Worm (Caenorhabditis elegans) whole organism, L4 larva: ENCODE data around the gene best-7.
"Not testable (repeated sequence)": the region's sequence is repeated elsewhere in the genome, so short reads cannot be mapped to it uniquely, and the experiment has no call there.

Experiments
- T26A8.4 ChIP-seq: fragments of 200-800 bp; sonication (Bioruptor generic); IDR thresholded peaks from 2 replicates; pipeline ENCODE4 v1.3.6; 2022; ENCODE audit warnings: missing genetic modification characterization, missing compliant biosample characterization
- aha-1 ChIP-seq: fragments of 150-350 bp; peaks from one replicate; lab custom pipeline; 2014; ENCODE audit warnings: missing biosample characterization, missing genetic modification characterization
- ama-1 ChIP-seq: fragments of 150-350 bp; optimal IDR thresholded peaks from 2 replicates; lab custom pipeline; 2014; ENCODE audit warnings: inconsistent platforms, mixed read lengths
- ceh-44 ChIP-seq: fragments of 200-800 bp; sonication (Bioruptor generic); IDR thresholded peaks from 2 replicates; pipeline ENCODE4 v1.3.6; 2022; ENCODE audit warnings: missing genetic modification reagents, missing genetic modification characterization, missing compliant biosample characterization
- ceh-82 ChIP-seq: sonication (generic microtip); optimal IDR thresholded peaks from 2 replicates; lab custom pipeline; 2017; ENCODE audit warnings: missing biosample characterization, missing genetic modification characterization
- cey-2 ChIP-seq: sonication (generic microtip); optimal IDR thresholded peaks from 3 replicates; lab custom pipeline; 2017; ENCODE audit warnings: missing genetic modification characterization, mild to moderate bottlenecking, missing compliant biosample characterization, antibody characterized with exemption, borderline replicate concordance; ENCODE audit not compliant: insufficient read depth
- daf-16 ChIP-seq, 3 experiments: sonication (generic microtip); optimal IDR thresholded peaks; 2 replicates each; lab custom pipeline; 2016 to 2017; ENCODE audit warnings: missing genetic modification characterization in 3 of 3, missing genetic modification reagents in 3 of 3, mild to moderate bottlenecking in 2 of 3, missing compliant biosample characterization in 2 of 3, missing biosample characterization in 1 of 3, moderate library complexity in 1 of 3
- dmd-6 ChIP-seq: fragments of 200-800 bp; sonication (Bioruptor generic); IDR thresholded peaks from 2 replicates; pipeline ENCODE4 v1.3.6; 2022; ENCODE audit warnings: missing genetic modification reagents, missing genetic modification characterization, missing compliant biosample characterization
- duxl-1 ChIP-seq: sonication (generic microtip); optimal IDR thresholded peaks from 2 replicates; lab custom pipeline; 2016; ENCODE audit warnings: mild to moderate bottlenecking, missing genetic modification characterization, moderate library complexity, missing compliant biosample characterization; ENCODE audit not compliant: poor library complexity
- dve-1 ChIP-seq: sonication (generic microtip); optimal IDR thresholded peaks from 2 replicates; lab custom pipeline; 2017; ENCODE audit warnings: antibody characterized with exemption, mild to moderate bottlenecking, missing genetic modification characterization, missing compliant biosample characterization; ENCODE audit not compliant: insufficient read depth
- egl-43 ChIP-seq: fragments of 200-800 bp; sonication (Bioruptor generic); IDR thresholded peaks from 2 replicates; pipeline ENCODE4 v1.3.6; 2022; ENCODE audit warnings: missing genetic modification reagents, missing genetic modification characterization, missing compliant biosample characterization
- gei-8 ChIP-seq: fragments of 200-800 bp; sonication (Bioruptor generic); optimal IDR thresholded peaks from 2 replicates; lab custom pipeline; 2018; ENCODE audit warnings: mild to moderate bottlenecking, missing genetic modification characterization, missing compliant biosample characterization
- hlh-11 ChIP-seq: fragments of 200-800 bp; sonication (Bioruptor generic); optimal IDR thresholded peaks from 2 replicates; lab custom pipeline; 2018; ENCODE audit warnings: mild to moderate bottlenecking, missing genetic modification characterization, missing compliant biosample characterization
- lim-7 ChIP-seq: fragments of 200-800 bp; sonication (Bioruptor generic); IDR thresholded peaks from 2 replicates; pipeline ENCODE4 v1.3.6; 2022; ENCODE audit warnings: missing genetic modification characterization, missing compliant biosample characterization
- lin-1 ChIP-seq: fragments of 200-800 bp; sonication (Bioruptor generic); IDR thresholded peaks from 2 replicates; pipeline ENCODE4 v1.3.6; 2022; ENCODE audit warnings: missing genetic modification reagents, missing genetic modification characterization, missing compliant biosample characterization
- madf-5 ChIP-seq, 2 experiments: fragments of 200-800 bp; sonication (Bioruptor generic); IDR thresholded peaks; 2 replicates each; pipeline ENCODE4 v1.3.6; 2022; ENCODE audit warnings: missing compliant biosample characterization in 2 of 2, missing genetic modification characterization in 2 of 2
- mdt-29 ChIP-seq: fragments of 200-800 bp; sonication (Bioruptor generic); IDR thresholded peaks from 2 replicates; pipeline ENCODE4 v1.3.6; 2022; ENCODE audit warnings: missing genetic modification reagents, missing genetic modification characterization, missing compliant biosample characterization
- mxl-3 ChIP-seq: fragments of 200-800 bp; sonication (Bioruptor generic); optimal IDR thresholded peaks from 2 replicates; lab custom pipeline; 2018; ENCODE audit warnings: mild to moderate bottlenecking, missing genetic modification characterization, missing compliant biosample characterization
- nhr-11 ChIP-seq: fragments of 150-350 bp; optimal IDR thresholded peaks from 2 replicates; lab custom pipeline; 2014; ENCODE audit warnings: missing biosample characterization, missing genetic modification characterization
- nhr-28 ChIP-seq: fragments of 150-350 bp; optimal IDR thresholded peaks from 2 replicates; lab custom pipeline; 2014; ENCODE audit warnings: missing biosample characterization, missing genetic modification characterization
- nhr-76 ChIP-seq: fragments of 150-350 bp; optimal IDR thresholded peaks from 2 replicates; lab custom pipeline; 2014; ENCODE audit warnings: missing biosample characterization, missing genetic modification characterization
- pha-4 ChIP-seq, 2 experiments: fragments of 150-350 bp in 1 of 2; fragments of 200-800 bp in 1 of 2; sonication (Bioruptor generic) in 1 of 2; IDR thresholded peaks in 1 of 2; optimal IDR thresholded peaks in 1 of 2; 2 replicates each; pipeline versions ENCODE4 v1.3.6 to Lab custom; 2014 to 2022; ENCODE audit warnings: missing genetic modification characterization in 2 of 2, missing genetic modification reagents in 2 of 2, missing biosample characterization in 1 of 2, missing compliant biosample characterization in 1 of 2
- pqm-1 ChIP-seq: sonication (generic microtip); optimal IDR thresholded peaks from 2 replicates; lab custom pipeline; 2017; ENCODE audit warnings: missing biosample characterization, missing genetic modification characterization
- set-16 ChIP-seq: fragments of 200-800 bp; sonication (Bioruptor generic); IDR thresholded peaks from 2 replicates; pipeline ENCODE4 v1.3.6; 2022; ENCODE audit warnings: missing genetic modification reagents, missing genetic modification characterization, missing compliant biosample characterization
- skn-1 ChIP-seq: fragments of 150-350 bp; optimal IDR thresholded peaks from 2 replicates; lab custom pipeline; 2014; ENCODE audit warnings: missing biosample characterization, missing genetic modification characterization
- snpc-1.2 ChIP-seq: fragments of 200-800 bp; sonication (Bioruptor generic); IDR thresholded peaks from 2 replicates; pipeline ENCODE4 v1.3.6; 2022; ENCODE audit warnings: missing genetic modification reagents, missing genetic modification characterization, missing compliant biosample characterization
- spr-1 ChIP-seq: sonication (generic microtip); optimal IDR thresholded peaks from 2 replicates; lab custom pipeline; 2016; ENCODE audit warnings: mild to moderate bottlenecking, missing genetic modification characterization, missing compliant biosample characterization
- tag-97 ChIP-seq: fragments of 200-800 bp; sonication (Bioruptor generic); IDR thresholded peaks from 2 replicates; pipeline ENCODE4 v1.3.6; 2022; ENCODE audit warnings: missing genetic modification characterization, missing compliant biosample characterization
- tra-1 ChIP-seq: fragments of 200-800 bp; sonication (Bioruptor generic); IDR thresholded peaks from 2 replicates; pipeline ENCODE4 v1.3.6; 2022; ENCODE audit warnings: missing genetic modification reagents, missing genetic modification characterization, missing compliant biosample characterization
- unc-62 ChIP-seq, 3 experiments: fragments of 150-350 bp in 1 of 3; sonication (generic microtip); optimal IDR thresholded peaks in 2 of 3; peaks in 1 of 3; 1 replicate in 1 of 3; 2 replicates in 2 of 3; lab custom pipeline; 2014 to 2017; ENCODE audit warnings: missing biosample characterization in 3 of 3, missing genetic modification characterization in 3 of 3, missing genetic modification reagents in 3 of 3, missing genotype in 1 of 3
- zfp-2 ChIP-seq: sonication (generic microtip); optimal IDR thresholded peaks from 2 replicates; lab custom pipeline; 2016; ENCODE audit warnings: mild to moderate bottlenecking, missing genetic modification characterization, missing compliant biosample characterization

best-7 gene

DNA sequence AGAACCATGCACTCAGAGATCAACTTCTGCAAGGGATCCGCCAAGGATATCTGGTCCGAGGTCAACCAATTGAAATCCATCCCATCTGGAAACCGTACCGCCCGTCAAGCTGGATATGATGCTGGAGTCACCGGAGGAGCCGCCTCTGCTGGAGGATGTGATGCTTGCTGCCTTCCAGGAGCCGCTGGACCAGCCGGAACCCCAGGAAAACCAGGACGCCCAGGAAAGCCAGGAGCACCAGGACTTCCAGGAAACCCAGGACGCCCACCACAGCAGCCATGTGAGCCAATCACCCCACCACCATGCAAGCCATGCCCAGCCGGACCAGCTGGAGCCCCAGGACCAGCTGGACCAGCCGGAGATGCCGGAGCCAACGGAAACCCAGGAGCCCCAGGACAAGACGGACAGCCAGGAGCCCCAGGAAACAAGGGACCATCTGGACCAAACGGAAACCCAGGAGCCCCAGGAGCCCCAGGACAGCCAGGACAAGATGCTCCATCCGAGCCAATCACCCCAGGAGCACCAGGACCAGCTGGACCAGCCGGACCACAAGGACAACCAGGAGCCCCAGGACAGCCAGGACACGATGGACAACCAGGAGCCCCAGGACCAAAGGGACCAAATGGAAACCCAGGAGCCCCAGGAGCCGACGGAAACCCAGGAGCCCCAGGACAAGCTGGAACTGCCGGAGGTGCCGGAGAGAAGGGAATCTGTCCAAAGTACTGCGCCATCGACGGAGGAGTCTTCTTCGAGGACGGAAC, 4.2 kb downstream of the best-7 start:
- TF ChIP-seq egl-43 (peak; percentile 66; the same call in 1 of the 2 replicates), pha-4 (GFP tag; IDR thresholded peaks at IDR 0.05; lab: Robert Waterston, UW) (peak; percentile 22; the same call in 1 of the 2 replicates), madf-5 (GFP tag; IDR thresholded peaks at IDR 0.05; lab: Robert Waterston, UW) (peak in 1 of 2 experiments; percentile 92; a peak in 2 of 4 replicates), T26A8.4 (GFP tag; lab: Robert Waterston, UW) (peak; percentile 61; the same call in 1 of the 2 replicates), set-16 (peak; percentile 99), snpc-1.2 (GFP tag; lab: Robert Waterston, UW) (peak; percentile 31; the same call in 1 of the 2 replicates), hlh-11 (tag; lab: Kevin White, UChicago) (peak; percentile 7)
- TF ChIP-seq pha-4 (tag; optimal IDR thresholded peaks at IDR 0.05; lab: Kevin White, UChicago) = not testable (repeated sequence)

DNA sequence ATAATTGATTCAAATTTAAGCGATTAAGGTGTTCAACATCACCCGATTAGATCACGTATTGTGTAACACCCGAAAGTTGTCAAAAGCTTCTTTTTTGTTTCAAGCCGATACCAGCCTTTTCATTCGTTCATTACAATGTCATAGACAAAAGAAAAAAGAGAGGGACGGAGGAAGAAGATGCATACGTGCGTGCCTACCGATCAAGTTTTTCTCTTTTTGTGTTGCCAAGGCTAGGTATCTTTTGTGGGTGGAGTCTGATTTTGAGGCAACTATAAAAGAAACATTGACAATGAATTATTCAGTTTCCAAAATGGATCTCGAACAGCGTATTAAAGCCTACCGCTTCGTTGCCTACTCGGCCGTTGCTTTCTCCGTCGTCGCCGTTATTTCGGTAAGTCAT, 4.9 kb downstream of the best-7 start, which contains the start of gene col-125:
col-125 (plus strand) TSS at position 301 of the 400 bp plus-strand sequence.
- no peak for TF ChIP-seq ceh-44 (GFP tag; lab: Robert Waterston, UW)
- TF ChIP-seq aha-1 (tag; lab: Kevin White, UChicago) = peak; percentile 23
- no peak for TF ChIP-seq unc-62 (GFP tag; optimal IDR thresholded peaks at IDR 0.05 in 1 of 2; lab: Kevin White, UChicago)
- TF ChIP-seq unc-62 (tag; optimal IDR thresholded peaks at IDR 0.05; lab: Kevin White, UChicago) = no peak
- peak; percentile 28 for TF ChIP-seq ama-1 (lab: Kevin White, UChicago)
- TF ChIP-seq spr-1 (tag; lab: Kevin White, UChicago) = no peak

DNA sequence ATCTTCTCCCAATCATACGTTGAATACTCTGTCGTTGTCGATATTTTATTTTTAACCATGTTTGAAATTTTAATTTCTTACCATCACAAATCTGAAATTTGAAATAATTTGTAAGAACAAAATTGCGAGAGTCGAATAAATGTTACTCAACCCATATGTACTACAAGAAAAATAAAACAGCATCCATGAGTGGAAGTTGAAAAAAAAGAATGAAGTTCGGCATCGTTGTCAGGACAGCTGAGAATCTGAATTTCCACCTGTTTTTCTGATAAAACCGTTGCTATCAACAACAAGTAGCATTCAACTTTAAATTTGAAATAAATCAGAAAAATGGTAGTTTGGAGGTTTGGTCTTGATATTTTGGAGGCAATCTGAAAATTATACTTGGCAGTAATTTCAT, 6.2 kb downstream of the best-7 start, which contains the start of gene C29F4.3:
C29F4.3 (minus strand) TSS at position 101 of the 400 bp plus-strand sequence.
- TF ChIP-seq zfp-2 (tag; lab: Kevin White, UChicago) (no peak), nhr-76 (no peak)

DNA sequence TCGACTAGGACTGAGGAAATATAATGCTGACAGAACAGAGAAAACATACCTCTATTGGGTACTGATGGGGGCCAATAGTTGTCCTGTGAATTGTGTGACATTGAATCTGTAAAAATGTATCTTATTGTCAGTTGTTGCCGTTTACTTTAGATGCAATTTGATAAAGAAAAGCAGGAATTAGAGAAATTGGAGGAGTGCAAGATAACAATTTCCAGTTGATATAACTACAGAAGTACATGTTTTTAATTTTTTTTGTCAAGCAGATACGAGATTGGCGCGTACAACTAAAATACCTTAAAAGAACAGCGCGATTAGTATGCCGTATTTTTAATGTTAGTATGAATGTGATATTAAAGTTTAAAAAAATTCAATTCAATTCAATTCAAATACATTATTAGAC, 12.1 kb downstream of the best-7 start, which contains the start of gene zip-6:
zip-6 (minus strand) TSS at position 101 of the 400 bp plus-strand sequence.
- peak in 1 of 2 experiments; percentile 53 for TF ChIP-seq unc-62 (GFP tag; optimal IDR thresholded peaks at IDR 0.05 in 1 of 2; lab: Kevin White, UChicago)
- no peak for TF ChIP-seq unc-62 (tag; optimal IDR thresholded peaks at IDR 0.05; lab: Kevin White, UChicago)
- TF ChIP-seq gei-8 = no peak
- no peak for TF ChIP-seq nhr-28 (tag; lab: Kevin White, UChicago)

DNA sequence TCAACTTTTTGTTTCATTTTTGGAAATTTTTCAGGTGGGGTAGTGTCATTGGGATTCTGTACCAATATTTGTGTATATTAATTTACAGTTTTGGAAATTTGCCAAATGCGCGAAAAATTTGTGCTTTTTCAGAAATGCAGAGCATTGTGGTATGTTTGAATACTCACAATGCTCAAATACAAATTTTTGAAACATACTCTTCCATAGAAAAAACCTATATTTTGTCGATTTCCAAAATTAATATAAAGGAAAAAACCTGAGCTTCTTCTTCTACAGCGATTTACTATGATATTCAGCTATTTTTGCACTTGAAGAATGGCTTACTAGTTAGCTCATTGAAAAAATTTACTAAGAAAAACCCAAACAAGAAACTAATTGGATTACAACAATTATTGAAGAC, 17.1 kb downstream of the best-7 start:
- TF ChIP-seq tag-97 (GFP tag; lab: Robert Waterston, UW) (no peak), aha-1 (tag; lab: Kevin White, UChicago) (peak; percentile 90), duxl-1 (tag; lab: Kevin White, UChicago) (no peak), lim-7 (GFP tag; lab: Robert Waterston, UW) (no peak)

DNA sequence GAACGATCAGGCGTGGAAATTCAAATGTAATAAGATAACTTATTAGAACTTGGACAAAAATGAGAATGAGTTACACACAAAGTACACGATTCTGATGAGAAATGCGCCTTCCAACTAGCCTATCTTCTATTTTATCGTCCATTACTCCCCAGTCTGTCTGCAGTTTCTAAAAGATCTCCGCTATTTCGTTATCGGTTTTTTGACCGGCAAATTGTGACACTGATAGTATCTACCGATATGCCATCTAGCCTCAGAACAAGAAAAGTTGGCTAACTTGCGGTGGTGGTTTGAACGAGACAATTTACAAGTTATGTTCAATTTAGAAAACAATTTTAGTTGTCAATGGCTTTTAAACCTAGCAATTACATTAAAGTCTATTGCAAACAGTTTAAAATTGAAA, 18.6 kb downstream of the best-7 start:
- no peak for TF ChIP-seq nhr-11
- TF ChIP-seq daf-16 (GFP tag; optimal IDR thresholded peaks at IDR 0.05; lab: Kevin White, UChicago) = no peak
- peak; percentile 15 for TF ChIP-seq daf-16 (tag; optimal IDR thresholded peaks at IDR 0.05; lab: Kevin White, UChicago)
- TF ChIP-seq pqm-1 (tag; lab: Kevin White, UChicago) = peak; percentile 95
- TF ChIP-seq unc-62 (GFP tag; optimal IDR thresholded peaks at IDR 0.05 in 1 of 2; lab: Kevin White, UChicago) = peak in 1 of 2 experiments; percentile 96
- TF ChIP-seq unc-62 (tag; optimal IDR thresholded peaks at IDR 0.05; lab: Kevin White, UChicago) = no peak
- no peak for TF ChIP-seq skn-1 (tag; lab: Kevin White, UChicago)
- TF ChIP-seq tra-1 (GFP tag; lab: Robert Waterston, UW) = 0 out of 2 replicates have a peak, but pooled peaks have one; percentile 30
- TF ChIP-seq aha-1 (tag; lab: Kevin White, UChicago) = peak; percentile 86
- peak; percentile 48 for TF ChIP-seq cey-2
- TF ChIP-seq ceh-82 (tag; lab: Kevin White, UChicago) = no peak
- peak; percentile 30 for TF ChIP-seq mxl-3 (GFP tag; lab: Kevin White, UChicago)
- TF ChIP-seq hlh-11 (tag; lab: Kevin White, UChicago) = peak; percentile 39
- peak; percentile 87 for TF ChIP-seq nhr-28 (tag; lab: Kevin White, UChicago)
- TF ChIP-seq dmd-6 (GFP tag; lab: Robert Waterston, UW) = peak; percentile 57
- TF ChIP-seq lin-1 (GFP tag; lab: Robert Waterston, UW) = 0 out of 2 replicates have a peak, but pooled peaks have one; percentile 8
- TF ChIP-seq dve-1 (tag; lab: Kevin White, UChicago) = peak; percentile 50
- no peak for TF ChIP-seq mdt-29 (GFP tag; lab: Robert Waterston, UW)
